Worm (Caenorhabditis elegans) whole organism, L3 larva: ENCODE data around the gene C04E6.13.

ENCODE experiments used
- R02D3.7 ChIP-seq: fragments of 150-350 bp; optimal IDR thresholded peaks from 2 replicates; lab custom pipeline; 2014; ENCODE audit warnings: missing biosample characterization, missing genetic modification characterization
- ZK546.5 ChIP-seq: sonication (generic microtip); optimal IDR thresholded peaks from 2 replicates; lab custom pipeline; 2017; ENCODE audit warnings: missing biosample characterization, missing genetic modification characterization
- ama-1 ChIP-seq: fragments of 150-350 bp; optimal IDR thresholded peaks from 2 replicates; lab custom pipeline; 2018
- ceh-16 ChIP-seq: sonication (generic microtip); optimal IDR thresholded peaks from 2 replicates; lab custom pipeline; 2017; ENCODE audit warnings: missing biosample characterization, missing genetic modification characterization
- ceh-28 ChIP-seq: fragments of 150-350 bp; optimal IDR thresholded peaks from 2 replicates; lab custom pipeline; 2014; ENCODE audit warnings: missing biosample characterization, missing genetic modification reagents, missing genetic modification characterization
- ceh-82 ChIP-seq: fragments of 150-350 bp; optimal IDR thresholded peaks from 2 replicates; lab custom pipeline; 2014; ENCODE audit warnings: missing biosample characterization, missing genetic modification characterization
- ceh-9 ChIP-seq: sonication (generic microtip); optimal IDR thresholded peaks from 2 replicates; lab custom pipeline; 2018; ENCODE audit warnings: missing biosample characterization, missing genetic modification characterization
- daf-12 ChIP-seq: fragments of 150-350 bp; optimal IDR thresholded peaks from 2 replicates; lab custom pipeline; 2014; ENCODE audit warnings: missing biosample characterization, missing genetic modification reagents, missing genetic modification characterization
- egl-27 ChIP-seq: sonication (generic microtip); optimal IDR thresholded peaks from 4 replicates; lab custom pipeline; 2017; ENCODE audit warnings: missing biosample characterization, missing genetic modification reagents, missing genetic modification characterization
- elt-1 ChIP-seq: fragments of 150-350 bp; optimal IDR thresholded peaks from 2 replicates; lab custom pipeline; 2014; ENCODE audit warnings: missing biosample characterization, missing genetic modification characterization
- elt-2 ChIP-seq: sonication (generic microtip); optimal IDR thresholded peaks from 2 replicates; lab custom pipeline; 2016; ENCODE audit warnings: missing genetic modification reagents, mild to moderate bottlenecking, missing genetic modification characterization, missing compliant biosample characterization
- eor-1 ChIP-seq, 2 experiments: fragments of 150-350 bp; optimal IDR thresholded peaks; 2 replicates each; lab custom pipeline; 2014 to 2018; ENCODE audit warnings: missing biosample characterization in 2 of 2, missing genetic modification characterization in 2 of 2
- fkh-10 ChIP-seq: sonication (generic microtip); optimal IDR thresholded peaks from 2 replicates; lab custom pipeline; 2017; ENCODE audit warnings: missing biosample characterization, missing genetic modification reagents, missing genetic modification characterization
- fkh-2 ChIP-seq: fragments of 150-350 bp; optimal IDR thresholded peaks from 2 replicates; lab custom pipeline; 2014; ENCODE audit warnings: missing biosample characterization, missing genetic modification reagents, missing genetic modification characterization
- hmg-11 ChIP-seq: sonication (generic microtip); optimal IDR thresholded peaks from 2 replicates; lab custom pipeline; 2016; ENCODE audit warnings: missing genetic modification characterization, missing compliant biosample characterization
- lin-15B ChIP-seq: fragments of 150-350 bp; optimal IDR thresholded peaks from 2 replicates; lab custom pipeline; 2014; ENCODE audit warnings: missing biosample characterization, missing genetic modification characterization
- lin-39 ChIP-seq: fragments of 150-350 bp; optimal IDR thresholded peaks from 2 replicates; lab custom pipeline; 2018; ENCODE audit warnings: missing biosample characterization, missing genetic modification reagents, missing genetic modification characterization
- lsy-12 ChIP-seq: sonication (generic microtip); optimal IDR thresholded peaks from 2 replicates; lab custom pipeline; 2016; ENCODE audit warnings: mild to moderate bottlenecking, missing genetic modification characterization, missing compliant biosample characterization
- mdl-1 ChIP-seq: fragments of 150-350 bp; optimal IDR thresholded peaks from 2 replicates; lab custom pipeline; 2014; ENCODE audit warnings: missing biosample characterization, missing genetic modification characterization
- mml-1 ChIP-seq: fragments of 150-350 bp; sonication (generic microtip); optimal IDR thresholded peaks from 3 replicates; lab custom pipeline; 2014; ENCODE audit warnings: missing biosample characterization, missing genetic modification characterization
- nfya-1 ChIP-seq: sonication (generic microtip); optimal IDR thresholded peaks from 2 replicates; lab custom pipeline; 2017; ENCODE audit warnings: missing genetic modification characterization, mild to moderate bottlenecking, missing compliant biosample characterization, antibody characterized with exemption, moderate library complexity; ENCODE audit not compliant: insufficient read depth
- nhr-11 ChIP-seq: fragments of 150-350 bp; optimal IDR thresholded peaks from 2 replicates; lab custom pipeline; 2014; ENCODE audit warnings: missing biosample characterization, missing genetic modification characterization
- nhr-12 ChIP-seq: fragments of 150-350 bp; optimal IDR thresholded peaks from 2 replicates; lab custom pipeline; 2014; ENCODE audit warnings: missing biosample characterization, missing genetic modification characterization
- nhr-23 ChIP-seq: fragments of 150-350 bp; optimal IDR thresholded peaks from 2 replicates; lab custom pipeline; 2014; ENCODE audit warnings: missing biosample characterization, missing genetic modification reagents, missing genetic modification characterization
- nhr-28 ChIP-seq: fragments of 150-350 bp; optimal IDR thresholded peaks from 2 replicates; lab custom pipeline; 2014; ENCODE audit warnings: missing biosample characterization, missing genetic modification characterization
- nhr-43 ChIP-seq: sonication (generic microtip); optimal IDR thresholded peaks from 2 replicates; lab custom pipeline; 2016; ENCODE audit warnings: mild to moderate bottlenecking, missing genetic modification characterization, missing compliant biosample characterization; ENCODE audit not compliant: poor library complexity, severe bottlenecking
- nhr-67 ChIP-seq: fragments of 150-350 bp; optimal IDR thresholded peaks from 2 replicates; lab custom pipeline; 2014; ENCODE audit warnings: missing biosample characterization, missing genetic modification characterization
- nhr-76 ChIP-seq: fragments of 150-350 bp; sonication (generic microtip); optimal IDR thresholded peaks from 5 replicates; lab custom pipeline; 2014; ENCODE audit warnings: missing biosample characterization, missing genetic modification characterization
- nhr-77 ChIP-seq: fragments of 150-350 bp; optimal IDR thresholded peaks from 2 replicates; lab custom pipeline; 2014; ENCODE audit warnings: missing biosample characterization, missing genetic modification characterization
- pha-4 ChIP-seq: fragments of 150-350 bp; optimal IDR thresholded peaks from 2 replicates; lab custom pipeline; 2014; ENCODE audit warnings: missing biosample characterization, missing genetic modification reagents, missing genetic modification characterization
- pqm-1 ChIP-seq: fragments of 150-350 bp; optimal IDR thresholded peaks from 2 replicates; lab custom pipeline; 2017; ENCODE audit warnings: missing biosample characterization, missing genetic modification characterization, inconsistent platforms
- sea-2 ChIP-seq: fragments of 150-350 bp; sonication (generic microtip); optimal IDR thresholded peaks from 4 replicates; lab custom pipeline; 2014; ENCODE audit warnings: missing biosample characterization, missing genetic modification reagents, missing genetic modification characterization
- skn-1 ChIP-seq: fragments of 150-350 bp; optimal IDR thresholded peaks from 2 replicates; lab custom pipeline; 2014; ENCODE audit warnings: missing biosample characterization, missing genetic modification characterization
- tbx-2 ChIP-seq: sonication (generic microtip); optimal IDR thresholded peaks from 2 replicates; lab custom pipeline; 2016; ENCODE audit warnings: mild to moderate bottlenecking, missing genetic modification characterization, missing compliant biosample characterization
- unc-39 ChIP-seq: sonication (generic microtip); optimal IDR thresholded peaks from 4 replicates; lab custom pipeline; 2017; ENCODE audit warnings: missing biosample characterization, missing genetic modification characterization
- unc-62 ChIP-seq: fragments of 150-350 bp; sonication (generic microtip); optimal IDR thresholded peaks from 4 replicates; lab custom pipeline; 2014; ENCODE audit warnings: missing biosample characterization, missing genetic modification reagents, missing genetic modification characterization
- zag-1 ChIP-seq: fragments of 150-350 bp; optimal IDR thresholded peaks from 2 replicates; lab custom pipeline; 2014; ENCODE audit warnings: missing biosample characterization, missing genetic modification characterization
- ztf-4 ChIP-seq: fragments of 150-350 bp; optimal IDR thresholded peaks from 2 replicates; lab custom pipeline; 2014; ENCODE audit warnings: missing biosample characterization, missing genetic modification characterization

Gene C04E6.13

DNA sequence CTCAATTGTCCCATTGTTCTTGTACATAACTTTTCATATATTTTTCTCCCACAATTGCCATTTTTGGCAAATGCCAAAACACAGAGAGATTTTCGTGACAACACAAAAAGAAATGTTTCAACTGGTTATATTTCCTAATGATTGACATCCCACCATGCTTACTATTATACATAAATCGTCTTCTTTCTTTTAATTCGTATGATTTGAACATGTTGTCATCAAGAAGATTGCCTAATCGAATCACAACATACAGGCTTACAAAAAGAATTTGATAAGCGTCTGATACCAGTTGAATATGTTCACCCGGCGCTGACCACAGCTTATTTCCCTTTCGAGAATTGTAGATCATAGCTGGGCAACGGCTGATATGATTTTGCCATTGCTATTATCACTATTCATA lies 17.5 kb upstream of the C04E6.13 start, which contains the start of gene grd-9:
Gene grd-9, plus strand, starts transcription at position 301 of the 400 bp plus-strand sequence.
- no peak for TF ChIP-seq fkh-10 (GFP tag; lab: Kevin White, UChicago)
- no peak for TF ChIP-seq fkh-2 (tag; lab: Kevin White, UChicago)
- TF ChIP-seq hmg-11 (tag; lab: Kevin White, UChicago): no peak
- TF ChIP-seq unc-39 (tag; lab: Kevin White, UChicago): no peak
- TF ChIP-seq tbx-2 (tag; lab: Kevin White, UChicago): no peak
- no peak for TF ChIP-seq nhr-67 (tag; lab: Kevin White, UChicago)
- TF ChIP-seq pqm-1: no peak
- no peak for TF ChIP-seq eor-1 (tag; optimal IDR thresholded peaks at IDR 0.05; lab: Kevin White, UChicago)
- no peak for TF ChIP-seq nfya-1 (tag; lab: Kevin White, UChicago)
- no peak for TF ChIP-seq lin-39 (tag; lab: Kevin White, UChicago)
- TF ChIP-seq R02D3.7 (tag; lab: Kevin White, UChicago): no peak
- TF ChIP-seq nhr-11 (tag; lab: Kevin White, UChicago): no peak
- TF ChIP-seq nhr-23 (tag; lab: Kevin White, UChicago): no peak

DNA sequence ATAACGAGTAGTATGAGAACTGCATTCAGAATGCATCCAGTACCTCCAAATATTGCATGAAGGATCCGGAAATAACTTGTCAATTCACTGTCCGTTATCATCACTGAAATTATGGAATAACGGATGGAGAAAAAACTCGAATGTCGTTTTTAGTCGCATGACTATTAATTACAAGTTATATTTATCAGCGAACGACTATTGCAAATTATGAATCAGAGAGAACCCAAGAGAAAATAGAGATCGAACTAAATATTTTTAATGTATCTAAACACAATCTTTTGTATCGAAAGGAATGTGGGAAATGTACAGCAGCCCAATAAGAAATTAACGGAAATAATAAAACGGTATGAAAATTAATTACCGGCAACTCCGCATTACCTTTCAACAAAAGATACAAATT lies 12.6 kb upstream of the C04E6.13 start, which contains the start of gene srd-16:
Gene srd-16, minus strand, starts transcription at position 101 of the 400 bp plus-strand sequence.
- TF ChIP-seq nfya-1 (tag; lab: Kevin White, UChicago) (no peak), zag-1 (tag; lab: Kevin White, UChicago) (no peak), mdl-1 (tag; lab: Kevin White, UChicago) (no peak), nhr-76 (no peak), mml-1 (tag; lab: Kevin White, UChicago) (no peak), skn-1 (no peak), ceh-9 (no peak), pqm-1 (no peak), nhr-28 (tag; lab: Kevin White, UChicago) (no peak), ZK546.5 (tag; lab: Kevin White, UChicago) (no peak), tbx-2 (tag; lab: Kevin White, UChicago) (no peak), elt-1 (tag; lab: Kevin White, UChicago) (no peak), pha-4 (tag; lab: Kevin White, UChicago) (no peak), daf-12 (tag; lab: Kevin White, UChicago) (no peak), unc-62 (GFP tag; lab: Kevin White, UChicago) (no peak), ceh-16 (tag; lab: Kevin White, UChicago) (no peak), nhr-23 (tag; lab: Kevin White, UChicago) (no peak), nhr-43 (tag; lab: Kevin White, UChicago) (no peak)

DNA sequence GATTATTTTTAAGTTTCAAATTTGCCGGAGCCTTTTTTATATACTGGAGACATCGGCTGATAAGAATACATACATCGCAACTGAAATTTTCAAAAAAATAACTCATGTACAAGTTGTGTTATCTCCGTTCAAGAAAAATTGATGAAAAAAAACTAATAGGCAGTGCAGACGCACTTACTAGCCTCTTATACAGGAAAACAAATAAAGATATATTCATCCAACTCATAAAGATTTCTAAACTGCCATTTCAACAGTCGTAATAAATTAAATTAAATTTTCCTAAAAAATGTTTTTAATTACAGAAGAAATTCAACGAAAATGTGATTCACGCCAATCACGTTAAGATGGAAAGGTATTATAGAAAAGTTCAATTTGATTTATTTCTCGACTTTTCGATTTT lies 10.7 kb upstream of the C04E6.13 start, which contains the start of gene C04E6.5:
Gene C04E6.5, plus strand, starts transcription at position 301 of the 400 bp plus-strand sequence.
- no peak for TF ChIP-seq pqm-1
- no peak for TF ChIP-seq ztf-4 (tag; lab: Kevin White, UChicago)
- no peak for TF ChIP-seq ceh-9
- TF ChIP-seq unc-39 (tag; lab: Kevin White, UChicago): no peak
- TF ChIP-seq egl-27 (tag; lab: Kevin White, UChicago): no peak
- TF ChIP-seq sea-2 (GFP tag; lab: Kevin White, UChicago): no peak
- no peak for TF ChIP-seq tbx-2 (tag; lab: Kevin White, UChicago)
- TF ChIP-seq, all 47 proteins: peak for 0

ce11 chrV:5906252-5906651 lies 6.3 kb upstream of the C04E6.13 start, which contains the start of gene srd-15:
Gene srd-15 (minus strand): TSS chrV:5906352.
- TF ChIP-seq eor-1 (tag; optimal IDR thresholded peaks at IDR 0.05; lab: Kevin White, UChicago) (no peak), elt-2 (tag; lab: Kevin White, UChicago) (no peak), ceh-16 (tag; lab: Kevin White, UChicago) (no peak), lin-39 (tag; lab: Kevin White, UChicago) (no peak), lsy-12 (tag; lab: Kevin White, UChicago) (no peak), R02D3.7 (tag; lab: Kevin White, UChicago) (no peak)

ce11 chrV:5907090-5907489 lies 5.4 kb upstream of the C04E6.13 start, which contains the start of gene C04E6.4:
Gene C04E6.4 (plus strand): TSS chrV:5907390.
- TF ChIP-seq nhr-11 (tag; lab: Kevin White, UChicago): no peak
- no peak for TF ChIP-seq ceh-82 (tag; lab: Kevin White, UChicago)
- no peak for TF ChIP-seq ztf-4 (tag; lab: Kevin White, UChicago)
- no peak for TF ChIP-seq ceh-16 (tag; lab: Kevin White, UChicago)
- TF ChIP-seq nhr-12 (tag; lab: Kevin White, UChicago): no peak
- TF ChIP-seq ceh-9: no peak
- TF ChIP-seq lsy-12 (tag; lab: Kevin White, UChicago): no peak
- no peak for TF ChIP-seq ceh-28 (tag; lab: Kevin White, UChicago)
- no peak for TF ChIP-seq nhr-77 (tag; lab: Kevin White, UChicago)
- no peak for TF ChIP-seq ama-1 (lab: Kevin White, UChicago)
- no peak for TF ChIP-seq R02D3.7 (tag; lab: Kevin White, UChicago)
- no peak for TF ChIP-seq unc-39 (tag; lab: Kevin White, UChicago)
- no peak for TF ChIP-seq lin-15B
- TF ChIP-seq elt-2 (tag; lab: Kevin White, UChicago): no peak
- no peak for TF ChIP-seq eor-1 (tag; optimal IDR thresholded peaks at IDR 0.05; lab: Kevin White, UChicago)
- no peak for TF ChIP-seq nfya-1 (tag; lab: Kevin White, UChicago)
- no peak for TF ChIP-seq egl-27 (tag; lab: Kevin White, UChicago)
